Worm (Caenorhabditis elegans) whole organism, L1 larva: ENCODE measurements around the gene gta-1.

Experiments
- C04F5.9 ChIP-seq: sonication (generic microtip); optimal IDR thresholded peaks from 2 replicates; lab custom pipeline; 2016; ENCODE audit warnings: missing genetic modification characterization, missing compliant biosample characterization
- C34B4.2 ChIP-seq: sonication (generic microtip); optimal IDR thresholded peaks from 2 replicates; lab custom pipeline; 2017; ENCODE audit warnings: mild to moderate bottlenecking, missing genetic modification characterization, missing compliant biosample characterization
- F16B12.6 ChIP-seq: fragments of 150-350 bp; optimal IDR thresholded peaks from 2 replicates; lab custom pipeline; 2014; ENCODE audit warnings: missing biosample characterization, missing genetic modification characterization
- Y116A8C.19 ChIP-seq: sonication (generic microtip); optimal IDR thresholded peaks from 2 replicates; lab custom pipeline; 2016; ENCODE audit warnings: missing compliant biosample characterization, missing genetic modification characterization, borderline replicate concordance
- aha-1 ChIP-seq: fragments of 150-350 bp; optimal IDR thresholded peaks from 2 replicates; lab custom pipeline; 2014; ENCODE audit warnings: missing biosample characterization, missing genetic modification characterization
- alr-1 ChIP-seq: fragments of 200-800 bp; sonication (Bioruptor generic); optimal IDR thresholded peaks from 2 replicates; lab custom pipeline; 2018; ENCODE audit warnings: borderline replicate concordance, mild to moderate bottlenecking, missing genetic modification characterization, missing compliant biosample characterization
- blmp-1 ChIP-seq: fragments of 150-350 bp; optimal IDR thresholded peaks from 2 replicates; lab custom pipeline; 2014; ENCODE audit warnings: missing biosample characterization, missing genetic modification characterization
- ceh-90 ChIP-seq: sonication (generic microtip); optimal IDR thresholded peaks from 2 replicates; lab custom pipeline; 2016; ENCODE audit warnings: missing genetic modification characterization, missing compliant biosample characterization
- ces-1 ChIP-seq: fragments of 150-350 bp; optimal IDR thresholded peaks from 2 replicates; lab custom pipeline; 2014; ENCODE audit warnings: missing biosample characterization, missing genetic modification reagents, missing genetic modification characterization
- dpl-1 ChIP-seq, 3 experiments: fragments of 150-350 bp in 2 of 3; sonication (generic microtip) in 1 of 3; optimal IDR thresholded peaks; 2 replicates each; lab custom pipeline; 2014 to 2017; ENCODE audit warnings: missing biosample characterization in 3 of 3, missing genetic modification characterization in 3 of 3, missing genetic modification reagents in 3 of 3
- dsc-1 ChIP-seq: sonication (generic microtip); optimal IDR thresholded peaks from 2 replicates; lab custom pipeline; 2016; ENCODE audit warnings: mild to moderate bottlenecking, missing genetic modification characterization, missing compliant biosample characterization
- efl-3 ChIP-seq: fragments of 200-800 bp; sonication (Bioruptor generic); optimal IDR thresholded peaks from 2 replicates; lab custom pipeline; 2018; ENCODE audit warnings: mild to moderate bottlenecking, missing genetic modification characterization, missing compliant biosample characterization
- elt-2 ChIP-seq: sonication (generic microtip); optimal IDR thresholded peaks from 2 replicates; lab custom pipeline; 2016; ENCODE audit warnings: missing genetic modification characterization, mild to moderate bottlenecking, inconsistent platforms, missing compliant biosample characterization, missing genetic modification reagents
- elt-3 ChIP-seq, 6 experiments: fragments of 150-350 bp in 1 of 6; sonication (generic microtip); optimal IDR thresholded peaks; 2 replicates each; lab custom pipeline; 2017 to 2018; ENCODE audit warnings: missing biosample characterization in 6 of 6, missing genetic modification characterization in 6 of 6, inconsistent platforms in 1 of 6
- ets-5 ChIP-seq: fragments of 200-800 bp; sonication (Bioruptor generic); IDR thresholded peaks from 2 replicates; pipeline ENCODE4 v1.3.6; 2022; ENCODE audit warnings: missing genetic modification characterization, missing compliant biosample characterization
- fkh-10 ChIP-seq: sonication (generic microtip); optimal IDR thresholded peaks from 2 replicates; lab custom pipeline; 2017; ENCODE audit warnings: missing biosample characterization, missing genetic modification reagents, missing genetic modification characterization
- fkh-8 ChIP-seq: sonication (generic microtip); optimal IDR thresholded peaks from 2 replicates; lab custom pipeline; 2016; ENCODE audit warnings: mild to moderate bottlenecking, missing genetic modification characterization, missing compliant biosample characterization
- grh-1 ChIP-seq: fragments of 200-800 bp; sonication (Bioruptor generic); IDR thresholded peaks from 2 replicates; pipeline ENCODE4 v1.3.6; 2022; ENCODE audit warnings: missing genetic modification reagents, missing genetic modification characterization, missing compliant biosample characterization
- hlh-17 ChIP-seq: fragments of 200-800 bp; sonication (Bioruptor generic); optimal IDR thresholded peaks from 2 replicates; lab custom pipeline; 2018; ENCODE audit warnings: missing genetic modification characterization, mild to moderate bottlenecking, missing compliant biosample characterization, moderate library complexity, borderline replicate concordance
- hlh-4 ChIP-seq: sonication (generic microtip); optimal IDR thresholded peaks from 2 replicates; lab custom pipeline; 2016; ENCODE audit warnings: mild to moderate bottlenecking, missing genetic modification characterization, missing compliant biosample characterization
- isw-1 ChIP-seq: fragments of 200-800 bp; sonication (Bioruptor generic); IDR thresholded peaks from 2 replicates; pipeline ENCODE4 v1.3.6; 2022; ENCODE audit warnings: missing genetic modification characterization, missing compliant biosample characterization
- lin-14 ChIP-seq: fragments of 200-800 bp; sonication (Bioruptor generic); optimal IDR thresholded peaks from 2 replicates; lab custom pipeline; 2018; ENCODE audit warnings: mild to moderate bottlenecking, missing genetic modification characterization, moderate library complexity, missing compliant biosample characterization
- lin-15B ChIP-seq: fragments of 150-350 bp; sonication (generic microtip); optimal IDR thresholded peaks from 3 replicates; lab custom pipeline; 2014; ENCODE audit warnings: missing biosample characterization, missing genetic modification characterization
- lin-39 ChIP-seq: fragments of 150-350 bp; optimal IDR thresholded peaks from 2 replicates; lab custom pipeline; 2014; ENCODE audit warnings: missing biosample characterization, missing genetic modification reagents, missing genetic modification characterization
- lir-3 ChIP-seq: sonication (generic microtip); optimal IDR thresholded peaks from 2 replicates; lab custom pipeline; 2016; ENCODE audit warnings: mild to moderate bottlenecking, missing genetic modification characterization, moderate library complexity, missing compliant biosample characterization; ENCODE audit not compliant: poor library complexity
- mab-9 ChIP-seq: fragments of 200-800 bp; sonication (Bioruptor generic); IDR thresholded peaks from 2 replicates; pipeline ENCODE4 v1.3.6; 2022; ENCODE audit warnings: missing genetic modification reagents, missing genetic modification characterization, missing compliant biosample characterization
- nhr-71 ChIP-seq: sonication (generic microtip); optimal IDR thresholded peaks from 2 replicates; lab custom pipeline; 2016; ENCODE audit warnings: mild to moderate bottlenecking, missing genetic modification characterization, moderate library complexity, missing compliant biosample characterization
- nhr-76 ChIP-seq: sonication (generic microtip); optimal IDR thresholded peaks from 2 replicates; lab custom pipeline; 2017; ENCODE audit warnings: missing biosample characterization, missing genetic modification characterization
- nhr-85 ChIP-seq: sonication (generic microtip); peaks from one replicate; lab custom pipeline; 2016; ENCODE audit warnings: missing genetic modification characterization, inconsistent platforms, missing compliant biosample characterization
- pax-3 ChIP-seq: fragments of 200-800 bp; sonication (Bioruptor generic); optimal IDR thresholded peaks from 2 replicates; lab custom pipeline; 2018; ENCODE audit warnings: mild to moderate bottlenecking, missing genetic modification characterization, moderate library complexity, missing compliant biosample characterization
- pqm-1 ChIP-seq: sonication (generic microtip); optimal IDR thresholded peaks from 3 replicates; lab custom pipeline; 2017; ENCODE audit warnings: missing biosample characterization, missing genetic modification characterization
- rnt-1 ChIP-seq: sonication (generic microtip); optimal IDR thresholded peaks from 2 replicates; lab custom pipeline; 2016; ENCODE audit warnings: mild to moderate bottlenecking, missing genetic modification characterization, moderate library complexity, missing compliant biosample characterization
- snu-23 ChIP-seq: sonication (generic microtip); optimal IDR thresholded peaks from 2 replicates; lab custom pipeline; 2016; ENCODE audit warnings: missing genetic modification characterization, missing compliant biosample characterization
- sup-37 ChIP-seq: fragments of 200-800 bp; sonication (Bioruptor generic); optimal IDR thresholded peaks from 2 replicates; lab custom pipeline; 2018; ENCODE audit warnings: mild to moderate bottlenecking, missing genetic modification characterization, missing compliant biosample characterization
- swsn-7 ChIP-seq: sonication (generic microtip); optimal IDR thresholded peaks from 2 replicates; lab custom pipeline; 2016; ENCODE audit warnings: missing genetic modification characterization, missing compliant biosample characterization
- unc-130 ChIP-seq: fragments of 150-350 bp; optimal IDR thresholded peaks from 2 replicates; lab custom pipeline; 2017; ENCODE audit warnings: missing biosample characterization, missing genetic modification characterization, inconsistent platforms
- unc-30 ChIP-seq: sonication (generic microtip); optimal IDR thresholded peaks from 2 replicates; lab custom pipeline; 2017; ENCODE audit warnings: missing biosample characterization, missing genetic modification characterization
- unc-62 ChIP-seq: fragments of 150-350 bp; optimal IDR thresholded peaks from 2 replicates; lab custom pipeline; 2014; ENCODE audit warnings: missing biosample characterization, missing genetic modification reagents, missing genetic modification characterization
- unc-98 ChIP-seq: fragments of 200-800 bp; sonication (Bioruptor generic); IDR thresholded peaks from 2 replicates; pipeline ENCODE4 v1.3.6; 2022; ENCODE audit warnings: missing genetic modification characterization, missing compliant biosample characterization
- vab-15 ChIP-seq: sonication (generic microtip); optimal IDR thresholded peaks from 2 replicates; lab custom pipeline; 2017; ENCODE audit warnings: missing genotype, mild to moderate bottlenecking, missing genetic modification characterization, missing compliant biosample characterization
- zip-4 ChIP-seq: fragments of 200-800 bp; sonication (Bioruptor generic); optimal IDR thresholded peaks from 2 replicates; lab custom pipeline; 2018; ENCODE audit warnings: mild to moderate bottlenecking, missing genetic modification characterization, moderate library complexity, missing compliant biosample characterization
- ztf-11 ChIP-seq, 2 experiments: sonication (generic microtip); optimal IDR thresholded peaks; 2 replicates each; lab custom pipeline; 2016 to 2017; ENCODE audit warnings: missing genetic modification characterization in 2 of 2, missing biosample characterization in 1 of 2, missing compliant biosample characterization in 1 of 2

gta-1 gene

DNA sequence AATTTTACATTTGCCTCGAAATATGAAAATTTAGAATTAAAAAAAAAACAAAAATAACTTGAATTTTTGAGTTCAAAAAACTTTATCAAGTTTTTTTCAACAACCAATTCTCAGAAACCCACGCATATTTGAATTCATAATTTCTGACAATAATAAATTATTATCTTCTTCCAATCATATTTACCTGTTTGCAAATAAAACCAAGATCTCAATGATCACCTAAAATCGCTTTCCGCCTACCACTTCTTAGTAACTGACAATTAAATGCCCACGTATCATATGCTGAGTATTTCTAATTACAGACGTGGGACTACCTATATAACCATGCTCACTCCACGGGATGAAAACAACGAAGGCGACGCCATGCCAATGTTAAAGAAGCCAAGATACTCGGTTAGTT is 18.8 kb upstream of the gta-1 start, which contains the start of gene pps-1:
Gene pps-1 (plus strand): TSS at position 301 of the 400 bp plus-strand sequence.
- peak; percentile 25 for TF ChIP-seq pax-3 (tag; lab: Kevin White, UChicago)
- no peak for TF ChIP-seq nhr-85 (tag; lab: Kevin White, UChicago)
- peak; percentile 6 for TF ChIP-seq fkh-8

ce11 chrIV:10164086-10164485 is 16.4 kb upstream of the gta-1 start:
- no peak for TF ChIP-seq hlh-4 (tag; lab: Kevin White, UChicago)

DNA sequence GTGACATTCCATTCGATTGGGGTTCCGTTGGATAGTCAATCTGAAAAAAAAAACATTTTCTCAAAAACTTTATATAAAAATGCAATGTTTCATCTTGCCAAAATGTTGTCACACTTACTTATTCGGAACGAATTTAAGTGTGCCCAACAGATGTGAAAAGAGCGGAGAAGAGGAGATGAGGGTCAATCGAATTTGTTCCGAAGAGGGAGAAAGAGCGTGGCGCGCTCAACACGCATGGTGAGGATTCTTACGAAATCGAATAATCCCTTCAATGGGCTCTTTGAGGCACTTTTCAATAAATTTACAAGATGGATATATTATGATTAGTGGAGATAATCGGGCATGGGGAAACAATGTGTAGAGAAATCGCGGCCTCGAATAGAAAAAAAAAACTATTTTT is 9.7 kb upstream of the gta-1 start:
- no peak for TF ChIP-seq nhr-76 (tag; lab: Kevin White, UChicago)
- no peak for TF ChIP-seq zip-4 (GFP tag; lab: Kevin White, UChicago)
- TF ChIP-seq rnt-1: no peak
- TF ChIP-seq hlh-17 (GFP tag; lab: Kevin White, UChicago): no peak
- no peak for TF ChIP-seq unc-62 (GFP tag; lab: Kevin White, UChicago)
- no peak for TF ChIP-seq unc-98 (GFP tag; lab: Robert Waterston, UW)
- no peak for TF ChIP-seq efl-3 (GFP tag; lab: Kevin White, UChicago)
- TF ChIP-seq unc-130: no peak
- TF ChIP-seq ceh-90 (tag; lab: Kevin White, UChicago): no peak
- no peak for TF ChIP-seq Y116A8C.19 (tag; lab: Kevin White, UChicago)
- TF ChIP-seq dpl-1 (GFP tag; optimal IDR thresholded peaks at IDR 0.05; lab: Kevin White, UChicago): no peak
- no peak for TF ChIP-seq ztf-11 (tag; optimal IDR thresholded peaks at IDR 0.05; lab: Kevin White, UChicago)
- no peak for TF ChIP-seq F16B12.6 (tag; lab: Kevin White, UChicago)
- no peak for TF ChIP-seq grh-1
- TF ChIP-seq lin-14 (GFP tag; lab: Kevin White, UChicago): peak; percentile 84
- no peak for TF ChIP-seq elt-2 (tag; lab: Kevin White, UChicago)
- no peak for TF ChIP-seq mab-9 (GFP tag; lab: Robert Waterston, UW)
- TF ChIP-seq lin-15B: no peak
- no peak for TF ChIP-seq pqm-1 (tag; lab: Kevin White, UChicago)
- TF ChIP-seq nhr-71 (tag; lab: Kevin White, UChicago): peak; percentile 21
- peak; percentile 92 for TF ChIP-seq fkh-10 (GFP tag; lab: Kevin White, UChicago)
- TF ChIP-seq blmp-1 (tag; lab: Kevin White, UChicago): no peak
- TF ChIP-seq vab-15: no peak
- no peak for TF ChIP-seq elt-3 (tag; optimal IDR thresholded peaks at IDR 0.05; lab: Kevin White, UChicago)
- TF ChIP-seq snu-23 (GFP tag; lab: Kevin White, UChicago): no peak
- TF ChIP-seq C34B4.2 (tag; lab: Kevin White, UChicago): no peak
- TF ChIP-seq aha-1 (tag; lab: Kevin White, UChicago): no peak
- TF ChIP-seq swsn-7 (tag; lab: Kevin White, UChicago): no peak
- no peak for TF ChIP-seq pax-3 (tag; lab: Kevin White, UChicago)
- TF ChIP-seq C04F5.9 (tag; lab: Kevin White, UChicago): no peak
- no peak for TF ChIP-seq lir-3 (tag; lab: Kevin White, UChicago)
- no peak for TF ChIP-seq alr-1 (tag; lab: Kevin White, UChicago)
- peak; percentile 38 for TF ChIP-seq ces-1 (GFP tag; lab: Kevin White, UChicago)

ce11 chrIV:10174328-10174727 is 6.1 kb upstream of the gta-1 start, which contains the start of gene pxf-1:
Gene pxf-1 (minus strand): TSS chrIV:10174341.
- TF ChIP-seq dsc-1 (tag; lab: Kevin White, UChicago): no peak
- TF ChIP-seq unc-30 (tag; lab: Kevin White, UChicago): no peak
- no peak for TF ChIP-seq ets-5 (GFP tag; lab: Robert Waterston, UW)
- TF ChIP-seq lin-39: no peak
- TF ChIP-seq Y116A8C.19 (tag; lab: Kevin White, UChicago): no peak
- no peak for TF ChIP-seq isw-1 (GFP tag; lab: Robert Waterston, UW)
- no peak for TF ChIP-seq nhr-76 (tag; lab: Kevin White, UChicago)
- no peak for TF ChIP-seq grh-1
- no peak for TF ChIP-seq sup-37 (GFP tag; lab: Kevin White, UChicago)
